Worm (Caenorhabditis elegans) whole organism, L4 larva: Measurements from ENCODE around the gene Y53F4B.43.
"Not testable (repeated sequence)": the region's sequence is repeated elsewhere in the genome, so short reads cannot be mapped to it uniquely, and the experiment has no call there.

ENCODE experiments used
- T20F7.1 ChIP-seq: fragments of 200-800 bp; sonication (Bioruptor generic); optimal IDR thresholded peaks from 2 replicates; lab custom pipeline; 2018; ENCODE audit warnings: mild to moderate bottlenecking, missing genetic modification characterization, missing compliant biosample characterization
- aha-1 ChIP-seq: fragments of 150-350 bp; peaks from one replicate; lab custom pipeline; 2014; ENCODE audit warnings: missing biosample characterization, missing genetic modification characterization
- arid-1 ChIP-seq: fragments of 200-800 bp; sonication (Bioruptor generic); conservative IDR thresholded peaks from 2 replicates; pipeline ENCODE4 v1.3.6; 2022; ENCODE audit warnings: missing genetic modification reagents, missing genetic modification characterization, missing compliant biosample characterization
- ceh-28 ChIP-seq: fragments of 150-350 bp; optimal IDR thresholded peaks from 2 replicates; lab custom pipeline; 2014; ENCODE audit warnings: missing biosample characterization, missing genetic modification reagents, missing genetic modification characterization
- ceh-32 ChIP-seq: sonication (generic microtip); optimal IDR thresholded peaks from 2 replicates; lab custom pipeline; 2016; ENCODE audit warnings: mild to moderate bottlenecking, missing genetic modification characterization, missing compliant biosample characterization; ENCODE audit not compliant: poor library complexity
- ceh-82 ChIP-seq: sonication (generic microtip); optimal IDR thresholded peaks from 2 replicates; lab custom pipeline; 2017; ENCODE audit warnings: missing biosample characterization, missing genetic modification characterization
- daf-19 ChIP-seq: fragments of 200-800 bp; sonication (Bioruptor generic); conservative IDR thresholded peaks from 2 replicates; pipeline ENCODE4 v1.3.6; 2022; ENCODE audit warnings: missing genetic modification characterization, missing compliant biosample characterization
- daf-8 ChIP-seq: fragments of 200-800 bp; sonication (Bioruptor generic); IDR thresholded peaks from 2 replicates; pipeline ENCODE4 v1.3.6; 2022; ENCODE audit warnings: missing genetic modification characterization, missing compliant biosample characterization
- dve-1 ChIP-seq: sonication (generic microtip); optimal IDR thresholded peaks from 2 replicates; lab custom pipeline; 2017; ENCODE audit warnings: antibody characterized with exemption, mild to moderate bottlenecking, missing genetic modification characterization, missing compliant biosample characterization; ENCODE audit not compliant: insufficient read depth
- fkh-10 ChIP-seq: fragments of 150-350 bp; optimal IDR thresholded peaks from 2 replicates; lab custom pipeline; 2014; ENCODE audit warnings: missing biosample characterization, missing genetic modification reagents, missing genetic modification characterization
- hlh-11 ChIP-seq: fragments of 200-800 bp; sonication (Bioruptor generic); optimal IDR thresholded peaks from 2 replicates; lab custom pipeline; 2018; ENCODE audit warnings: mild to moderate bottlenecking, missing genetic modification characterization, missing compliant biosample characterization
- hlh-30 ChIP-seq: sonication (generic microtip); optimal IDR thresholded peaks from 2 replicates; lab custom pipeline; 2017; ENCODE audit warnings: antibody characterized with exemption, mild to moderate bottlenecking, missing genetic modification characterization, missing compliant biosample characterization; ENCODE audit not compliant: insufficient read depth
- lin-13 ChIP-seq: fragments of 150-350 bp; optimal IDR thresholded peaks from 2 replicates; lab custom pipeline; 2014; ENCODE audit warnings: missing biosample characterization, missing genetic modification reagents, missing genetic modification characterization
- lin-38 ChIP-seq: fragments of 200-800 bp; sonication (Bioruptor generic); IDR thresholded peaks from 2 replicates; pipeline ENCODE4 v1.3.6; 2022; ENCODE audit warnings: missing genetic modification reagents, missing genetic modification characterization, missing compliant biosample characterization
- lsy-2 ChIP-seq, 2 experiments: fragments of 150-350 bp in 1 of 2; sonication (generic microtip) in 1 of 2; optimal IDR thresholded peaks; 2 replicates each; lab custom pipeline; 2014 to 2017; ENCODE audit warnings: missing biosample characterization in 2 of 2, missing genetic modification characterization in 2 of 2
- mep-1 ChIP-seq: fragments of 150-350 bp; sonication (generic microtip); optimal IDR thresholded peaks from 3 replicates; lab custom pipeline; 2014; ENCODE audit warnings: missing biosample characterization, missing genetic modification characterization
- nhr-102 ChIP-seq: sonication (generic microtip); optimal IDR thresholded peaks from 2 replicates; lab custom pipeline; 2016; ENCODE audit warnings: mild to moderate bottlenecking, missing genetic modification characterization, moderate library complexity, missing compliant biosample characterization
- nhr-11 ChIP-seq: fragments of 150-350 bp; optimal IDR thresholded peaks from 2 replicates; lab custom pipeline; 2014; ENCODE audit warnings: missing biosample characterization, missing genetic modification characterization
- nhr-111 ChIP-seq: fragments of 200-800 bp; sonication (Bioruptor generic); optimal IDR thresholded peaks from 2 replicates; lab custom pipeline; 2018; ENCODE audit warnings: mild to moderate bottlenecking, missing genetic modification characterization, missing compliant biosample characterization
- nhr-42 ChIP-seq: fragments of 200-800 bp; sonication (Bioruptor generic); IDR thresholded peaks from 2 replicates; pipeline ENCODE4 v1.3.6; 2022; ENCODE audit warnings: missing genetic modification characterization, missing compliant biosample characterization
- nhr-48 ChIP-seq: sonication (generic microtip); optimal IDR thresholded peaks from 2 replicates; lab custom pipeline; 2016; ENCODE audit warnings: mild to moderate bottlenecking, missing genetic modification characterization, missing compliant biosample characterization
- nhr-6 ChIP-seq: fragments of 150-350 bp; optimal IDR thresholded peaks from 2 replicates; lab custom pipeline; 2014; ENCODE audit warnings: missing biosample characterization, missing genetic modification characterization
- pha-4 ChIP-seq, 2 experiments: fragments of 150-350 bp in 1 of 2; fragments of 200-800 bp in 1 of 2; sonication (Bioruptor generic) in 1 of 2; IDR thresholded peaks in 1 of 2; optimal IDR thresholded peaks in 1 of 2; 2 replicates each; pipeline versions ENCODE4 v1.3.6 to Lab custom; 2014 to 2022; ENCODE audit warnings: missing genetic modification characterization in 2 of 2, missing genetic modification reagents in 2 of 2, missing biosample characterization in 1 of 2, missing compliant biosample characterization in 1 of 2
- php-3 ChIP-seq: fragments of 200-800 bp; sonication (Bioruptor generic); IDR thresholded peaks from 2 replicates; pipeline ENCODE4 v1.3.6; 2022; ENCODE audit warnings: missing genetic modification reagents, missing genetic modification characterization, missing compliant biosample characterization
- rbr-2 ChIP-seq: sonication (generic microtip); optimal IDR thresholded peaks from 2 replicates; lab custom pipeline; 2016; ENCODE audit warnings: missing genotype, missing genetic modification characterization, missing compliant biosample characterization
- saeg-2 ChIP-seq: fragments of 200-800 bp; sonication (Bioruptor generic); IDR thresholded peaks from 2 replicates; pipeline ENCODE4 v1.3.6; 2022; ENCODE audit warnings: missing genetic modification reagents, missing genetic modification characterization, missing compliant biosample characterization
- unc-39 ChIP-seq: sonication (generic microtip); optimal IDR thresholded peaks from 2 replicates; lab custom pipeline; 2017; ENCODE audit warnings: missing biosample characterization, missing genetic modification characterization
- zfp-3 ChIP-seq: fragments of 200-800 bp; sonication (Bioruptor generic); conservative IDR thresholded peaks from 2 replicates; pipeline ENCODE4 v1.3.6; 2022; ENCODE audit warnings: missing genetic modification reagents, missing genetic modification characterization, missing compliant biosample characterization

Gene Y53F4B.43

ce11 chrII:14988171-14988570 is at the start of gene Y53F4B.43:
Gene Y53F4B.43 (plus strand): TSS chrII:14988471.
- not testable (repeated sequence) for TF ChIP-seq lin-38 (GFP tag; lab: Robert Waterston, UW); php-3 (GFP tag; lab: Robert Waterston, UW); nhr-102 (tag; lab: Kevin White, UChicago)

ce11 chrII:14940325-14940724 is 47.9 kb upstream of the Y53F4B.43 start:
- TF ChIP-seq nhr-42 (GFP tag; lab: Robert Waterston, UW) (0 out of 2 replicates have a peak, but pooled peaks have one; percentile 43), nhr-11 (tag; lab: Kevin White, UChicago) (no peak)

DNA sequence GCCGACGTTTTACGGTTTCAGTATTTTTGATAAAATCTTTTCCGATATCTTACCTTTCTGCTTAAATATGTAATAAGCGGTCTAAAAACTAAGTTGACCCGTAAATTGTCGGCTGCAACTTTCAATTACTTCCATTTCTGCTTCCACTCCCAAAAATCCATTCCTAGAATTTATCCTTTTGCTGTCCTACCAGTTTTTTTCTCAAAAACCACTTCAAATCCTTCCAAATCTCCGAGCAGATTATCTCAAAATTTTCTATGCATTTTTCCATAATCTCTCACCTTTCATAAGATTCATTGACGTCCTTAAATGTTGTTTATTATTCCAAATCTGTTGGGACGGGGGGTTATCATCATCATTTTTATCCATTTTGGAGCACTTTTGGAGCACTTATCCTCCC is 47.3 kb upstream of the Y53F4B.43 start:
- TF ChIP-seq nhr-48 (tag; lab: Kevin White, UChicago) (no peak), mep-1 (tag; lab: Kevin White, UChicago) (no peak), lsy-2 (tag; optimal IDR thresholded peaks at IDR 0.05; lab: Kevin White, UChicago) (no peak), daf-8 (GFP tag; lab: Robert Waterston, UW) (no peak), arid-1 (GFP tag; lab: Robert Waterston, UW) (no peak)

ce11 chrII:14945518-14945917 is 42.8 kb upstream of the Y53F4B.43 start:
- TF ChIP-seq nhr-6 (tag; lab: Kevin White, UChicago) (no peak), lin-13 (GFP tag; lab: Kevin White, UChicago) (no peak), hlh-30 (tag; lab: Kevin White, UChicago) (no peak), dve-1 (no peak), saeg-2 (GFP tag; lab: Robert Waterston, UW) (no peak), hlh-11 (tag; lab: Kevin White, UChicago) (no peak), rbr-2 (tag; lab: Kevin White, UChicago) (no peak), nhr-111 (no peak), unc-39 (tag; lab: Kevin White, UChicago) (no peak), php-3 (GFP tag; lab: Robert Waterston, UW) (no peak)
- TF ChIP-seq, all 104 proteins: peak for 0

DNA sequence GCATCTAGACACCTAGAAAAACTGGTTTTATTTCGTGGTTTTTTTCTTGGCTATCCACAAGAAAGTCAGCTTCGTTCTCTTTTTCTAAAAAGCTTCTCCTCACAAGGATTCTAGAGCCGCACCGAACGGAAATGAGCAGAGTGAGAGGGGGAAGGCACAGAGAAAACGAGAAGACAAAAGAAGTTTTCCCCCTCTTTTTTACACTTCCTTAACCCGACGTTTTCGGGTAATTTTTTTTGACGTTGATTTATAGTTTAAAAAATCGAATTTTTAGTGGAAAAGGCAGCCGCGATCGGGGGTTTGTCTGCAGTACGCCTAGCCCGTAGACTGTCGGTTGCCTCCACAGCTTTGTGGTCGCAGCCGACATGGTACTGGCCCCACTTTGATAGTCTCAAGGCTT is 41.7 kb upstream of the Y53F4B.43 start:
- TF ChIP-seq daf-19 (no peak), fkh-10 (GFP tag; lab: Kevin White, UChicago) (peak; percentile 19), aha-1 (tag; lab: Kevin White, UChicago) (peak; percentile 39), nhr-42 (GFP tag; lab: Robert Waterston, UW) (peak; percentile 67; the same call in 1 of the 2 replicates)

- TF ChIP-seq T20F7.1 (GFP tag; lab: Kevin White, UChicago): no peak
- TF ChIP-seq ceh-32: no peak
- TF ChIP-seq fkh-10 (GFP tag; lab: Kevin White, UChicago): no peak
- no peak for TF ChIP-seq pha-4 (GFP tag; IDR thresholded peaks at IDR 0.05; lab: Robert Waterston, UW)
- TF ChIP-seq pha-4 (tag; optimal IDR thresholded peaks at IDR 0.05; lab: Kevin White, UChicago): no peak
- no peak for TF ChIP-seq ceh-82
- TF ChIP-seq zfp-3 (GFP tag; lab: Robert Waterston, UW): no peak
- TF ChIP-seq nhr-42 (GFP tag; lab: Robert Waterston, UW): peak; percentile 43; the same call in 1 of the 2 replicates
- peak; percentile 94 for TF ChIP-seq ceh-28 (tag; lab: Kevin White, UChicago)
- TF ChIP-seq nhr-11 (tag; lab: Kevin White, UChicago): no peak
Measured at ce11 chrII:14952464-14953064, 35.7 kb upstream of the Y53F4B.43 start.
